Worm (Caenorhabditis elegans): ENCODE data around the gene srd-11.

DNA sequence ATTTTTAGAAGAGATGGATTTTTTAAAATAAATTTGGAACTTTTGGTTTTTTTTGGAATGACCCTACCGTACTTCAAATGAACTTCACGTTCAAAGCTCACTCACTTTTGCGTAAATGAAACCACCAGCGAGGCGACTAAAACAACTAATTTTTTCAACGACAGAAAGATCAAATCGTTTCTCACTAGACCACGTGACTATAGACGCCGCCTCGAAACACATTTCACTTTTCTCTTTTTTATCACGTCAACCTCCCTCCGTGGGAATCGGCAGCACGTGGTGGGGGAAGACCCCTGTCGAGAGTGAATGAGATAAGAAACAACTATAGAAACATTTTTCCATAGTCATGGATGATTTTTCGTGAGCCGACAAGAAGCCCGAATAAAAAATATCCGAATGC, 37.6 kb upstream of the srd-11 start:
- no peak for TF ChIP-seq tbx-11 (GFP tag; IDR thresholded peaks at IDR 0.05)
- no peak for TF ChIP-seq ama-1 (optimal IDR thresholded peaks at IDR 0.05)
- no peak for TF ChIP-seq hnd-1 (tag; optimal IDR thresholded peaks at IDR 0.05)
- no peak for TF ChIP-seq hmg-4 (GFP tag; optimal IDR thresholded peaks at IDR 0.05)
- no peak for TF ChIP-seq ets-7 (tag; optimal IDR thresholded peaks at IDR 0.05)
- TF ChIP-seq hmbx-1 (tag; optimal IDR thresholded peaks at IDR 0.05): no peak
- no peak for TF ChIP-seq flt-1 (GFP tag; IDR thresholded peaks at IDR 0.05)

Data from whole organism, early embryonic.